Fruit fly (Drosophila melanogaster): ENCODE data around the gene Cks85A.

DNA sequence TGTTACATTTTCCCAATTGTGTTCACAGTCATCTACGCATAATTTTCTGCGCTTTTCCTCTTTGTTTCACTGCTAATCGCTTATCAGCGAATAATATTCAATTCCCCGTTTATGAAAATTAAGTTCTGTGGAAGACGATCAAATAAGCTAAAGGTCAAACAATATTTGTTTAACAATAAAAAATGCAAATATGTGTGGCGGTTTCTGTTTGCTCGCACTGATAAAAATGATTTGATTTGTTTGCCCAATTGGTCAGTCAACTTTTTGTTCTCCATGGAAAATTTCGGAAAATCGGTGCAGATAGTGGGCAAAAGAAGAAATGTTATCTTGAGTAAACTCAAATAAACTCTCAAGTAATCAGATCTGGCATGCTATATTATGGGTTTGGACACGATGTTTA, 13.6 kb downstream of the Cks85A start:
- no peak for TF ChIP-seq CG17806 (tag; optimal IDR thresholded peaks at IDR 0.05)
- TF ChIP-seq CG13204 (GFP tag; optimal IDR thresholded peaks at IDR 0.05) = no peak
- TF ChIP-seq CG14655 (GFP tag; optimal IDR thresholded peaks at IDR 0.05) = no peak
- no peak for TF ChIP-seq Snoo (tag; optimal IDR thresholded peaks at IDR 0.05)
- TF ChIP-seq CG4496 (GFP tag; IDR thresholded peaks at IDR 0.05) = no peak
- TF ChIP-seq rn (GFP tag; IDR thresholded peaks at IDR 0.05) = no peak
- TF ChIP-seq CG12605 (GFP tag; IDR thresholded peaks at IDR 0.05) = no peak
- no peak for TF ChIP-seq gl (tag; optimal IDR thresholded peaks at IDR 0.05)
- no peak for TF ChIP-seq EcR (GFP tag; optimal IDR thresholded peaks at IDR 0.05)
- no peak for TF ChIP-seq Pif1B (GFP tag; optimal IDR thresholded peaks at IDR 0.05)
- TF ChIP-seq CG34367 (tag; optimal IDR thresholded peaks at IDR 0.05) = no peak
- TF ChIP-seq CG8159 (tag; optimal IDR thresholded peaks at IDR 0.05) = no peak
- TF ChIP-seq CG9948 (tag; optimal IDR thresholded peaks at IDR 0.05) = no peak
- no peak for TF ChIP-seq fd96Ca (GFP tag; IDR thresholded peaks at IDR 0.05)

All from whole organism, pupa.